Fruit fly (Drosophila melanogaster) Kc167 (cell line): ENCODE results near the gene CG42538.

Experiments
- Myc ChIP-seq: fragments of >200 bp; optimal IDR thresholded peaks from 2 replicates; lab custom pipeline; 2017; ENCODE audit warnings: missing external identifiers
- Sin3A ChIP-seq: fragments of >200 bp; optimal IDR thresholded peaks from 2 replicates; lab custom pipeline; 2018; ENCODE audit warnings: missing external identifiers
- h ChIP-seq: fragments of >200 bp; optimal IDR thresholded peaks from 3 replicates; lab custom pipeline; 2018; ENCODE audit warnings: missing external identifiers
- insv ChIP-seq: fragments of >200 bp; optimal IDR thresholded peaks from 3 replicates; lab custom pipeline; 2018; ENCODE audit warnings: missing external identifiers
- psq ChIP-seq: fragments of >200 bp; optimal IDR thresholded peaks from 2 replicates; lab custom pipeline; 2017; ENCODE audit warnings: missing external identifiers
- ttk ChIP-seq: sonication (Bioruptor generic); optimal IDR thresholded peaks from 2 replicates; lab custom pipeline; 2017; ENCODE audit warnings: missing external identifiers

Gene CG42538

DNA sequence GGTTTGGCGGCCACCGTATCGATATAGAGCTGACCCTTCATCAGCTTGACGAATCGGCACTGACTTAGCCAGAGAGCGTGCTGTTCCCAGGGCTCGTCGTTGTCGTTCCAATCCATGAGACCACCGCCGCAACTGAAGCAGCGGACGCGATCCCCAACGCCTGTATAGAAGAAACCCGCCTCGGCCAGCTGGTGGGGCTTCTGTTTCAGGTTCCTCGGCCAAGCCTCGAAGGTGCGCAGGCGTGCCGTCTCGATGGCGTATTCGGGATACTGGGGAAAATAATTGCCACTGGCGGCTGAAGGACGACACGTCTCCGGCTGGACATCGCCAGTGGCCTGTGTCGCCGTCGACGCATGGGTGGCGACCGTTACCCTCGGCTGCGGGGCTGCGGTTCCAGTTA lies 4.7 kb downstream of the CG42538 start:
- no peak for TF ChIP-seq ttk
- TF ChIP-seq psq (lab: Kevin White, UChicago) = no peak

DNA sequence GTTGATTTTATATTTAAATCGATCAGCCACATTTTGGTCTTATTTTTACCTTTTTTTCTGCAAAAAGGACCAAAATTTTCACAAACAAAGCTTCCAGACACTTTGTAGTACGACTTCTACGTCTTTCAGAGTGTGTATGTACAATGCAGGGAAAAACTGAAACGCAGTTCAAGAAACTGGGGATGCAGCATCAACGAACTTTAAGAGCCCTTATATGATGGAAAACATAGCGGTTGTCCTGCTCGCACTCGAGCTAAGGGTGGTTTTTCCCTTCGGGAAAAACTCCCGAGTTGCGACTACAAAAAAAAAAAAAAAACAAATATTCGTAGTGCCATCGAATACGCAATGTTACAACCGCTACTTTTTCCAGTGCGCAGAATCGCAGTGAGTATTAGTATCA lies 6.1 kb downstream of the CG42538 start:
- TF ChIP-seq psq (lab: Kevin White, UChicago) (no peak), insv (lab: Kevin White, UChicago) (no peak), h (no peak), Myc (lab: Kevin White, UChicago) (no peak), ttk (no peak), Sin3A (no peak)

dm6 chr3L:16041260-16042079 lies 7.1 kb downstream of the CG42538 start:
- no peak for TF ChIP-seq insv (lab: Kevin White, UChicago)
- TF ChIP-seq Sin3A = no peak
- TF ChIP-seq h = no peak
- TF ChIP-seq Myc (lab: Kevin White, UChicago) = no peak
- no peak for TF ChIP-seq ttk
- no peak for TF ChIP-seq psq (lab: Kevin White, UChicago)

dm6 chr3L:16042080-16042344 lies 7.7 kb downstream of the CG42538 start:
- TF ChIP-seq psq (lab: Kevin White, UChicago) = no peak
- no peak for TF ChIP-seq ttk
- TF ChIP-seq Myc (lab: Kevin White, UChicago) = no peak

DNA sequence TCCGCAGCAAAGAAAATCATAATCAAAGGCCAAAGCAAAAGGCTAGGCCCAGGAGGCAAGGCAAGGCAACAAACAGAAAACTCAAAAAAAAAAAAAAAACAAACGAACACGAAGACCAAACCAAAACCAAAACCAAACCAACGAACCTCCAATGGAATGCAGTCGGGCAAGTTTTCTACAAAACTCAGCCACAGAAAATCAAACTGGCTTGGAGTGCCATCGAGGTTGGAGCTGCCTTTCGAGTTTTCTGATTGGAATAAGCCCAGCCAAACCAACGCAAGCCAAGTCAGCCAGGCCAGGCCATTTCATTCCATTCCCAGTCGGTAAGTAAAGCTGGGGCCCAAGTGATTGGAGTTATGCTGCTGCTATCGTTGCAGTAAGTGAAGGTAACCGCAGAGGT lies 8.3 kb downstream of the CG42538 start:
- no peak for TF ChIP-seq ttk
- TF ChIP-seq insv (lab: Kevin White, UChicago) = no peak
- TF ChIP-seq h = no peak
- TF ChIP-seq Sin3A = no peak
- TF ChIP-seq psq (lab: Kevin White, UChicago) = no peak
- TF ChIP-seq Myc (lab: Kevin White, UChicago) = no peak

- no peak for TF ChIP-seq psq (lab: Kevin White, UChicago)
- TF ChIP-seq Sin3A = no peak
- no peak for TF ChIP-seq h
- TF ChIP-seq ttk = no peak
- TF ChIP-seq insv (lab: Kevin White, UChicago) = no peak
- TF ChIP-seq Myc (lab: Kevin White, UChicago) = no peak
These were observed 8.9 kb downstream of the CG42538 start for dm6 chr3L:16043045-16043781.

DNA sequence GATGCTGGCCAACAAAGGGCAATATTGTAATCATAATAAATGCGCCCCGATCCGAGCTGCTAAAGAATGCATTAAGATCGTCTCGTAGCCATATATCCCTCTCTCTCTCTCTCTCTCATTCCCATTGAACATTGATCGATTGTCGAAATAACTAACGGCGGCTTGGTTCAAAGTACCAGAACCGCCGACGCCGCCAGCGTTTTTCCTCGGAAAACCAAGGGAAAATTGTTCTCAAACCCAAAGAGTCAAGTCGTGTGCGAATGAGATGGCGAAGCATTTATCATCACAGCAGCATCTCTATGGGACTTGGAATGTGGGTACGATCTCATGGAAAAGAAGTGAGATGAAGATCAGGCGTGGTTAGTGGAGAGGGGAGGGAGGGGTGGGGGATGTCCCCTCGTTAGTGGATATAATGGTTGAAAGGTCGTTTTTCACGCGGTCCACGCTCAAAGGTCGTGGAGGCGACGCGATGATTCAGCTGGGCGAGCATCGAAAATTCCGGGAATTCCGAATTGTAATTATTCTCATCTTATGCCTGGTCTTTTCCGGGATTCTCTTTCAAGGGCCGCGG lies 9.5 kb downstream of the CG42538 start:
- TF ChIP-seq Myc (lab: Kevin White, UChicago) (no peak), insv (lab: Kevin White, UChicago) (no peak), h (no peak), ttk (no peak), Sin3A (no peak), psq (lab: Kevin White, UChicago) (no peak)

- TF ChIP-seq insv (lab: Kevin White, UChicago) (no peak), Myc (lab: Kevin White, UChicago) (no peak), Sin3A (no peak), h (no peak), ttk (no peak), psq (lab: Kevin White, UChicago) (no peak)
These were observed 10.9 kb downstream of the CG42538 start for dm6 chr3L:16045083-16045830.

DNA sequence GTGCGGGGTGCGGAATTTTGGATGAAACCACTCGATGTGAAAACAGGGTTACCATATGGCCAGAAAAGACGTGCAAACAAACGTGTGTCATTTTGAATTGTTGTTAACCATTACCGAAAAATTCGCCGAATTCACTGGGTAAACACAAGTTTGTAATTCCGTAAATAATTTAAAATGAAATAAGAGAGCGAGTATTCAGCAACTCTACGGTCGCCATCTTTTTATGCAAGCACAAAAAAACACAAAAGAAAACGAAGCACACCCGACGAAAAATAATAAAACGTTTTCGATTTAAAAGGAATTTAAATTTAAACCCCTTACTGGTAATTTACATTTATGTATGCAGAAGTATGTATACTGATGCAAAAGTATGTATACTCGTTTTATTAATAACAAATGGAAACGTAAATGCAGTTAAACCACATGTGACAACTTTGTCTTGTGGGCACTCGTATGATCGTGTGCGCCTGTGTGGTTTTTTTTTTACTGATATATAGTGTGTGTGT lies 11.6 kb downstream of the CG42538 start:
- no peak for TF ChIP-seq psq (lab: Kevin White, UChicago)
- no peak for TF ChIP-seq h
- TF ChIP-seq Sin3A = no peak
- TF ChIP-seq ttk = no peak
- no peak for TF ChIP-seq insv (lab: Kevin White, UChicago)
- no peak for TF ChIP-seq Myc (lab: Kevin White, UChicago)

dm6 chr3L:16046387-16047066 lies 12.2 kb downstream of the CG42538 start:
- TF ChIP-seq Myc (lab: Kevin White, UChicago) (no peak), Sin3A (no peak), ttk (no peak), h (no peak), insv (lab: Kevin White, UChicago) (no peak), psq (lab: Kevin White, UChicago) (no peak)

DNA sequence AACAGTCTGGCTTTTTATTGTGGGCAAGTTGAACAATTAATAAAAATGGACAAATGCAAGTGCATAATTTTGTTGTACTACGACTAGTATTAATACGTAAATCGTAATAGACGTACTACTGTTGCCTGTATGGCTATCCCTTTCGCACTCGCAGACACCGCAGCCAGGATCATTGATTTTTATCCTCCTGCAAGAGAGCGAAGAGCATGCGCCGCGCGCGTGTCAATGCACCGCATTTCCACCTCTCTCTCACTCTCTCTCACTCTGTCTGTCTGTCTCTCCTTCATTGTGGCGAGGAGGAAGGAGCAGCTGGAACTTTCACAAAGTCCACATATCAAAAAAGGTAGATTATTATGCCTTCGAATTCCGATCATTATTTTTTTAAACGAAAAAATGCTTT lies 12.8 kb downstream of the CG42538 start:
- no peak for TF ChIP-seq ttk
- TF ChIP-seq psq (lab: Kevin White, UChicago) = no peak
- TF ChIP-seq Sin3A = no peak
- no peak for TF ChIP-seq insv (lab: Kevin White, UChicago)
- no peak for TF ChIP-seq Myc (lab: Kevin White, UChicago)
- no peak for TF ChIP-seq h

- TF ChIP-seq h (no peak), Sin3A (no peak), psq (lab: Kevin White, UChicago) (no peak), ttk (no peak), Myc (lab: Kevin White, UChicago) (no peak), insv (lab: Kevin White, UChicago) (no peak)
These were observed 13.8 kb downstream of the CG42538 start for dm6 chr3L:16048086-16048485.
